Fruit fly (Drosophila melanogaster) whole organism, wandering third instar larva: ENCODE measurements around the gene CG43317.

ENCODE experiments used
- Abd-B ChIP-seq: fragments of >200 bp; optimal IDR thresholded peaks from 2 replicates; lab custom pipeline; 2017; ENCODE audit warnings: missing biosample characterization, missing genetic modification characterization
- Hnf4 ChIP-seq: fragments of 200-800 bp; sonication (Bioruptor generic); optimal IDR thresholded peaks from 2 replicates; lab custom pipeline; 2016; ENCODE audit warnings: missing biosample characterization, mild to moderate bottlenecking, missing genetic modification characterization
- dl ChIP-seq, 2 experiments: fragments of 175-275, 200-275 bp in 1 of 2; fragments of 200-275 bp in 1 of 2; sonication (Bioruptor generic); optimal IDR thresholded peaks; lab custom pipeline; 2018; ENCODE audit warnings: mild to moderate bottlenecking in 2 of 2, missing biosample characterization in 2 of 2, missing genetic modification characterization in 2 of 2, moderate library complexity in 2 of 2; ENCODE audit not compliant: partially characterized antibody in 2 of 2, insufficient read depth in 1 of 2
- pan ChIP-seq: fragments of >200 bp; optimal IDR thresholded peaks from 2 replicates; lab custom pipeline; 2017
- psq ChIP-seq: fragments of 200-800 bp; sonication (Bioruptor generic); optimal IDR thresholded peaks from 3 replicates; lab custom pipeline; 2017; ENCODE audit warnings: missing biosample characterization, mild to moderate bottlenecking, missing genetic modification characterization, moderate library complexity

- TF ChIP-seq pan (lab: Kevin White, UChicago) (no peak), dl (GFP tag; optimal IDR thresholded peaks at IDR 0.05; lab: Kevin White, UChicago; ENCODE audit: insufficient read depth in 1 of 2, partially characterized antibody in 2 of 2) (no peak), Abd-B (no peak), Hnf4 (GFP tag; lab: Kevin White, UChicago) (peak; percentile 69), psq (no peak)
These were observed 41.8 kb downstream of the CG43317 start, which contains the start of gene Acyp2 for dm6 chr3R:15792427-15792826.
